Fruit fly (Drosophila melanogaster) whole organism, embryonic: Measurements from ENCODE around the gene Npc1b.

ENCODE experiments used
- Bgb ChIP-seq: fragments of 200-800 bp; sonication (Bioruptor generic); IDR thresholded peaks from 2 replicates; pipeline ENCODE4 v1.3.6; 2022; ENCODE audit warnings: missing biosample characterization, missing genetic modification characterization; ENCODE audit not compliant: partially characterized antibody
- CG3726 ChIP-seq: fragments of 200-800 bp; sonication (Bioruptor generic); IDR thresholded peaks from 3 replicates; pipeline ENCODE4, ENCODE4 v1.3.6; 2022; ENCODE audit warnings: missing biosample characterization, missing genetic modification characterization
- CG9797 ChIP-seq: fragments of 200-800 bp; sonication (Bioruptor generic); optimal IDR thresholded peaks from 3 replicates; lab custom pipeline; 2018; ENCODE audit warnings: missing biosample characterization, mild to moderate bottlenecking, missing genetic modification characterization
- Dek ChIP-seq: fragments of 200-800 bp; sonication (Bioruptor generic); optimal IDR thresholded peaks from 3 replicates; lab custom pipeline; 2019; ENCODE audit warnings: missing biosample characterization, mild to moderate bottlenecking, missing genetic modification characterization, moderate library complexity
- E2f2 ChIP-seq: fragments of 200-800 bp; sonication (Bioruptor generic); IDR thresholded peaks from 2 replicates; pipeline ENCODE4 v1.3.6; 2022; ENCODE audit warnings: missing biosample characterization, missing genetic modification characterization
- H2.0 ChIP-seq: fragments of 200-800 bp; sonication (Bioruptor generic); IDR thresholded peaks from 2 replicates; pipeline ENCODE4 v1.3.6; 2022; ENCODE audit warnings: missing biosample characterization, missing genetic modification characterization
- Nf-YA ChIP-seq: fragments of 200-800 bp; sonication (Bioruptor generic); IDR thresholded peaks from 2 replicates; pipeline ENCODE4 v1.3.6; 2022; ENCODE audit warnings: missing biosample characterization, missing genetic modification characterization
- Usf ChIP-seq: fragments of 200-800 bp; sonication (Bioruptor generic); optimal IDR thresholded peaks from 2 replicates; lab custom pipeline; 2017; ENCODE audit warnings: missing genotype, missing biosample characterization, missing genetic modification characterization
- en ChIP-seq: fragments of 200-800 bp; sonication (Bioruptor generic); optimal IDR thresholded peaks from 2 replicates; lab custom pipeline; 2016; ENCODE audit warnings: missing biosample characterization, missing genetic modification characterization
- lbe ChIP-seq: fragments of 200-800 bp; sonication (Bioruptor generic); optimal IDR thresholded peaks from 2 replicates; lab custom pipeline; 2016; ENCODE audit warnings: missing biosample characterization, mild to moderate bottlenecking, missing genetic modification characterization

DNA sequence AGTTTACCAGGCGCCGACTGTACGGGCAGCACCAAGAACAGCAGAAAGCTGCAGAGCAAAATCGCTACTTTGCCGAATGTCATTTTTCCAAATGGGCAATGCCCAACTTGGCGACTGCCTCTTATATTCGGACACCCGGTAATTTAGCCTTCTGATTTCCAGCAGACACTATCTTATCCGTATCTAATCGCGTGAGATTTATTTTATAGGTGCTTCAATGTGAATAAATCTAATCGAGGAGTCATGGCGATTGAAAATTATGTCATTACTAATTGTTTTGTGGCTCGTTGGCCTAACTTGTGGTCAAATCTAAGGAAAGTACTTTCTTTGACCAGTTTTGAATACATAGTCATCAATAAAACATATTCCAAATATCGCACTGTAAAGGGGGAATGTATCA is 28.7 kb downstream of the Npc1b start, which contains the start of gene Ser6:
- TF ChIP-seq Usf (GFP tag; lab: Kevin White, UChicago): no peak
- no peak for TF ChIP-seq lbe (GFP tag; lab: Kevin White, UChicago)
- no peak for TF ChIP-seq Nf-YA
- TF ChIP-seq CG9797 (GFP tag; lab: Kevin White, UChicago): no peak
- no peak for TF ChIP-seq H2.0 (GFP tag; lab: Robert Waterston, UW)
- no peak for TF ChIP-seq E2f2 (GFP tag; lab: Robert Waterston, UW)
- TF ChIP-seq CG3726: no peak
- no peak for TF ChIP-seq en (GFP tag; lab: Kevin White, UChicago)
- no peak for TF ChIP-seq Dek
- TF ChIP-seq Bgb: no peak
